Worm (Caenorhabditis elegans) whole organism, L3 larva: Measurements from ENCODE around the gene ZK105.11.
A peak's percentile ranks its signal among the peaks of the same experiment; 100 is the strongest.

Source experiments
- aly-2 ChIP-seq: fragments of 150-350 bp; optimal IDR thresholded peaks from 2 replicates; lab custom pipeline; 2014; ENCODE audit warnings: missing biosample characterization, missing genetic modification characterization
- eor-1 ChIP-seq, 2 experiments: fragments of 150-350 bp; optimal IDR thresholded peaks; 2 replicates each; lab custom pipeline; 2014 to 2018; ENCODE audit warnings: missing biosample characterization in 2 of 2, missing genetic modification characterization in 2 of 2
- fkh-10 ChIP-seq: sonication (generic microtip); optimal IDR thresholded peaks from 2 replicates; lab custom pipeline; 2017; ENCODE audit warnings: missing biosample characterization, missing genetic modification reagents, missing genetic modification characterization
- fos-1 ChIP-seq: fragments of 150-350 bp; optimal IDR thresholded peaks from 2 replicates; lab custom pipeline; 2014; ENCODE audit warnings: missing biosample characterization, missing genetic modification characterization
- jun-1 ChIP-seq: fragments of 150-350 bp; optimal IDR thresholded peaks from 2 replicates; lab custom pipeline; 2014; ENCODE audit warnings: missing biosample characterization, missing genetic modification reagents, missing genetic modification characterization
- nhr-77 ChIP-seq: fragments of 150-350 bp; optimal IDR thresholded peaks from 2 replicates; lab custom pipeline; 2014; ENCODE audit warnings: missing biosample characterization, missing genetic modification characterization
- unc-62 ChIP-seq: fragments of 150-350 bp; sonication (generic microtip); optimal IDR thresholded peaks from 4 replicates; lab custom pipeline; 2014; ENCODE audit warnings: missing biosample characterization, missing genetic modification reagents, missing genetic modification characterization
- ztf-11 ChIP-seq: fragments of 150-350 bp; optimal IDR thresholded peaks from 2 replicates; lab custom pipeline; 2014; ENCODE audit warnings: missing biosample characterization, missing genetic modification characterization

DNA sequence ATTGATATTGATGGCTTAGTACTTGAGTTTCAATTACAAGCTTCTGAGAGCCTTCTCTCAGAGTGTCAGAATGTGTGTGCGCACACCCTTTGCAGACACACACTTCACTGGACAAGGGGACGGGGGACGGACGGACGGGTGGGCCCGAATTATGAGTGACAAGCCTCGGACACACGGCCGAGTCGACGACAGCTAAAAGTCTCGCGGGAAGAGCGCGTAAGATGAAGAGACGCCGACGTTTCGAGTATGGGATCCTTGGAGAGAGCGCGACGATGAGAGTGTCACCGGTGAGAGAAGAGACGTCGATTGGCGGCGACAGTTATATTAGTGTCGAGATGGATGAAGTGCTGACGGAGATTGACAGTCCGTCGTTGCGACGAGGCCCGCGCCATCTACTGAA is 37.5 kb upstream of the ZK105.11 start:
- TF ChIP-seq eor-1 (tag; optimal IDR thresholded peaks at IDR 0.05; lab: Kevin White, UChicago) (no peak), jun-1 (tag; lab: Kevin White, UChicago) (no peak), unc-62 (GFP tag; lab: Kevin White, UChicago) (peak; percentile 63), nhr-77 (tag; lab: Kevin White, UChicago) (no peak), fkh-10 (no peak), ztf-11 (tag; lab: Kevin White, UChicago) (no peak), fos-1 (tag; lab: Kevin White, UChicago) (no peak), aly-2 (tag; lab: Kevin White, UChicago) (no peak)
